Worm (Caenorhabditis elegans) whole organism, L4 larva: ENCODE data around the gene vti-1.

Source experiments
- D1046.2 ChIP-seq: fragments of 200-800 bp; sonication (Bioruptor generic); IDR thresholded peaks from 2 replicates; pipeline ENCODE4 v1.3.6; 2022; ENCODE audit warnings: missing genetic modification characterization, missing compliant biosample characterization
- Y75B8A.6 ChIP-seq: fragments of 200-800 bp; sonication (Bioruptor generic); IDR thresholded peaks from 2 replicates; pipeline ENCODE4 v1.3.6; 2022; ENCODE audit warnings: missing genetic modification reagents, missing genetic modification characterization, missing compliant biosample characterization
- aha-1 ChIP-seq: fragments of 150-350 bp; peaks from one replicate; lab custom pipeline; 2014; ENCODE audit warnings: missing biosample characterization, missing genetic modification characterization
- ceh-82 ChIP-seq: sonication (generic microtip); optimal IDR thresholded peaks from 2 replicates; lab custom pipeline; 2017; ENCODE audit warnings: missing biosample characterization, missing genetic modification characterization
- egl-27 ChIP-seq: sonication (generic microtip); optimal IDR thresholded peaks from 3 replicates; lab custom pipeline; 2017; ENCODE audit warnings: missing biosample characterization, missing genetic modification reagents, missing genetic modification characterization
- hmg-1.1 ChIP-seq: fragments of 200-800 bp; sonication (Bioruptor generic); IDR thresholded peaks from 2 replicates; pipeline ENCODE4 v1.3.6; 2022; ENCODE audit warnings: missing genetic modification reagents, missing genetic modification characterization, missing compliant biosample characterization
- lir-3 ChIP-seq: sonication (generic microtip); optimal IDR thresholded peaks from 2 replicates; lab custom pipeline; 2016; ENCODE audit warnings: mild to moderate bottlenecking, missing genetic modification characterization, missing compliant biosample characterization
- mep-1 ChIP-seq: fragments of 150-350 bp; sonication (generic microtip); optimal IDR thresholded peaks from 3 replicates; lab custom pipeline; 2014; ENCODE audit warnings: missing biosample characterization, missing genetic modification characterization
- mxl-3 ChIP-seq: fragments of 200-800 bp; sonication (Bioruptor generic); optimal IDR thresholded peaks from 2 replicates; lab custom pipeline; 2018; ENCODE audit warnings: mild to moderate bottlenecking, missing genetic modification characterization, missing compliant biosample characterization
- nhr-11 ChIP-seq: fragments of 150-350 bp; optimal IDR thresholded peaks from 2 replicates; lab custom pipeline; 2014; ENCODE audit warnings: missing biosample characterization, missing genetic modification characterization
- skn-1 ChIP-seq: fragments of 150-350 bp; optimal IDR thresholded peaks from 2 replicates; lab custom pipeline; 2014; ENCODE audit warnings: missing biosample characterization, missing genetic modification characterization
- zip-11 ChIP-seq: fragments of 200-800 bp; sonication (Bioruptor generic); IDR thresholded peaks from 2 replicates; pipeline ENCODE4 v1.3.6; 2022; ENCODE audit warnings: missing genetic modification characterization, missing compliant biosample characterization
- ztf-11 ChIP-seq: fragments of 150-350 bp; optimal IDR thresholded peaks from 2 replicates; lab custom pipeline; 2014; ENCODE audit warnings: missing biosample characterization, missing genetic modification characterization

DNA sequence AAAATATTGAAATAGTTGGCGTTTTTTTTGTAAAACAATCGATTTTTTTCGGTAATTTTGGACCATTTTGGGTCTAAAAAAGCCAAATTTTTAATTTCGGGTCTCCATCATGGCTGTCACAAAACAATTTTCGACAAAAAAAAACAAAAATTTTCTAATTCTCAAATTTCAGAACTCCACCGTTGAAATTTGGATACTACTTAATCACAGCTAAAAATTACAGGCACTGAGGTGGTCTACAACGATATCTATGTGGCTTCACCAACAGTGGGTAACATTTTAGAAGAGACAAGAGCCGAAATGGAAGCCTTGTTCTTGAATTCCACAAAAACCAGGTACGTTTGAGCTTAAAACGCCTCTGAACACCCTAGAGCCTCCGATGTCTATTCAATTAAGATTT is 35.9 kb upstream of the vti-1 start, which contains the start of gene Y57G11C.1142:
- TF ChIP-seq mep-1 (tag; lab: Kevin White, UChicago) (no peak), nhr-11 (no peak), D1046.2 (GFP tag; lab: Robert Waterston, UW) (no peak), skn-1 (tag; lab: Kevin White, UChicago) (no peak), zip-11 (no peak), ztf-11 (tag; lab: Kevin White, UChicago) (no peak), Y75B8A.6 (GFP tag; lab: Robert Waterston, UW) (no peak), hmg-1.1 (GFP tag; lab: Robert Waterston, UW) (no peak), ceh-82 (no peak), mxl-3 (GFP tag; lab: Kevin White, UChicago) (no peak), lir-3 (tag; lab: Kevin White, UChicago) (no peak), egl-27 (no peak), aha-1 (tag; lab: Kevin White, UChicago) (no peak)
